Worm (Caenorhabditis elegans) whole organism, young adult: ENCODE data around the gene plpr-1.

Source experiments
- B0019.2 ChIP-seq: fragments of 200-800 bp; sonication (Bioruptor generic); conservative IDR thresholded peaks from 2 replicates; pipeline ENCODE4 v1.3.6; 2022; ENCODE audit warnings: missing genetic modification reagents, missing genetic modification characterization, missing compliant biosample characterization
- B0261.1 ChIP-seq: sonication (generic microtip); optimal IDR thresholded peaks from 2 replicates; lab custom pipeline; 2016; ENCODE audit warnings: mild to moderate bottlenecking, missing genetic modification characterization, moderate library complexity, missing compliant biosample characterization
- B0336.3 ChIP-seq: fragments of 200-800 bp; sonication (Bioruptor generic); IDR thresholded peaks from 2 replicates; pipeline ENCODE4 v1.3.6; 2022; ENCODE audit warnings: missing genetic modification characterization, missing compliant biosample characterization
- C06A6.2 ChIP-seq: fragments of 200-800 bp; sonication (Bioruptor generic); conservative IDR thresholded peaks from 2 replicates; pipeline ENCODE4 v1.3.6; 2022; ENCODE audit warnings: missing genetic modification characterization, missing compliant biosample characterization
- D2030.7 ChIP-seq: fragments of 200-800 bp; sonication (Bioruptor generic); IDR thresholded peaks from 2 replicates; pipeline ENCODE4 v1.3.6; 2022; ENCODE audit warnings: missing genetic modification reagents, missing genetic modification characterization, missing compliant biosample characterization
- F23B12.7 ChIP-seq: sonication (generic microtip); optimal IDR thresholded peaks from 2 replicates; lab custom pipeline; 2017; ENCODE audit warnings: missing genetic modification characterization, mild to moderate bottlenecking, missing compliant biosample characterization, antibody characterized with exemption, moderate library complexity; ENCODE audit not compliant: insufficient read depth
- F37B4.10 ChIP-seq: fragments of 200-800 bp; sonication (Bioruptor generic); IDR thresholded peaks from 2 replicates; pipeline ENCODE4 v1.3.6; 2022; ENCODE audit warnings: missing genetic modification characterization, missing compliant biosample characterization
- F52B5.7 ChIP-seq: sonication (generic microtip); optimal IDR thresholded peaks from 2 replicates; lab custom pipeline; 2016; ENCODE audit warnings: mild to moderate bottlenecking, missing genetic modification characterization, missing compliant biosample characterization
- F57C9.4 ChIP-seq: sonication (generic microtip); optimal IDR thresholded peaks from 2 replicates; lab custom pipeline; 2017; ENCODE audit warnings: mild to moderate bottlenecking, missing genetic modification characterization, missing compliant biosample characterization
- K12H6.12 ChIP-seq: fragments of 200-800 bp; sonication (Bioruptor generic); optimal IDR thresholded peaks from 2 replicates; lab custom pipeline; 2018; ENCODE audit warnings: mild to moderate bottlenecking, missing genetic modification characterization, missing compliant biosample characterization
- T26A5.8 ChIP-seq: sonication (generic microtip); optimal IDR thresholded peaks from 2 replicates; lab custom pipeline; 2016; ENCODE audit warnings: missing genetic modification characterization, missing compliant biosample characterization
- Y53F4B.3 ChIP-seq: fragments of 200-800 bp; sonication (Bioruptor generic); IDR thresholded peaks from 2 replicates; pipeline ENCODE4 v1.3.6; 2022; ENCODE audit warnings: missing genetic modification reagents, missing genetic modification characterization, missing compliant biosample characterization
- Y56A3A.18 ChIP-seq: fragments of 200-800 bp; sonication (Bioruptor generic); IDR thresholded peaks from 2 replicates; pipeline ENCODE4 v1.3.6; 2022; ENCODE audit warnings: missing genetic modification reagents, missing genetic modification characterization, missing compliant biosample characterization
- Y79H2A.3 ChIP-seq: fragments of 200-800 bp; sonication (Bioruptor generic); conservative IDR thresholded peaks from 2 replicates; pipeline ENCODE4 v1.3.6; 2022; ENCODE audit warnings: missing genetic modification reagents, missing genetic modification characterization, missing compliant biosample characterization
- aptf-3 ChIP-seq: fragments of 200-800 bp; sonication (Bioruptor generic); IDR thresholded peaks from 2 replicates; pipeline ENCODE4 v1.3.6; 2022; ENCODE audit warnings: missing genetic modification characterization, missing compliant biosample characterization
- atf-7 ChIP-seq: sonication (generic microtip); optimal IDR thresholded peaks from 2 replicates; lab custom pipeline; 2017; ENCODE audit warnings: mild to moderate bottlenecking, missing genetic modification characterization, missing compliant biosample characterization
- attf-5 ChIP-seq: fragments of 200-800 bp; sonication (Bioruptor generic); optimal IDR thresholded peaks from 2 replicates; lab custom pipeline; 2018; ENCODE audit warnings: mild to moderate bottlenecking, missing genetic modification characterization, missing compliant biosample characterization
- bed-1 ChIP-seq: fragments of 200-800 bp; sonication (Bioruptor generic); IDR thresholded peaks from 2 replicates; pipeline ENCODE4 v1.3.6; 2022; ENCODE audit warnings: missing genetic modification reagents, missing genetic modification characterization, missing compliant biosample characterization
- ccch-3 ChIP-seq: fragments of 200-800 bp; sonication (Bioruptor generic); optimal IDR thresholded peaks from 2 replicates; lab custom pipeline; 2018; ENCODE audit warnings: mild to moderate bottlenecking, missing genetic modification characterization, missing compliant biosample characterization
- cebp-1 ChIP-seq, 2 experiments: fragments of 200-800 bp in 1 of 2; sonication (Bioruptor generic) in 1 of 2; sonication (generic microtip) in 1 of 2; IDR thresholded peaks in 1 of 2; optimal IDR thresholded peaks in 1 of 2; 2 replicates each; pipeline versions ENCODE4 v1.3.6 to Lab custom; 2017 to 2022; ENCODE audit warnings: missing compliant biosample characterization in 2 of 2, missing genetic modification characterization in 2 of 2, mild to moderate bottlenecking in 1 of 2, missing genetic modification reagents in 1 of 2, moderate library complexity in 1 of 2
- cebp-2 ChIP-seq: fragments of 200-800 bp; sonication (Bioruptor generic); IDR thresholded peaks from 2 replicates; pipeline ENCODE4 v1.3.6; 2022; ENCODE audit warnings: missing genetic modification characterization, missing compliant biosample characterization
- ceh-40 ChIP-seq: fragments of 200-800 bp; sonication (Bioruptor generic); IDR thresholded peaks from 2 replicates; pipeline ENCODE4 v1.3.6; 2022; ENCODE audit warnings: missing genetic modification characterization, missing compliant biosample characterization
- ceh-58 ChIP-seq: fragments of 200-800 bp; sonication (Bioruptor generic); IDR thresholded peaks from 2 replicates; pipeline ENCODE4 v1.3.6; 2022; ENCODE audit warnings: missing genetic modification characterization, missing compliant biosample characterization
- dox-1 ChIP-seq: fragments of 200-800 bp; sonication (Bioruptor generic); IDR thresholded peaks from 2 replicates; pipeline ENCODE4 v1.3.6; 2022; ENCODE audit warnings: missing genetic modification reagents, missing genetic modification characterization, missing compliant biosample characterization
- dpff-1 ChIP-seq: sonication (generic microtip); optimal IDR thresholded peaks from 2 replicates; lab custom pipeline; 2017; ENCODE audit warnings: mild to moderate bottlenecking, missing genetic modification characterization, missing compliant biosample characterization
- dpl-1 ChIP-seq: fragments of 150-350 bp; optimal IDR thresholded peaks from 2 replicates; lab custom pipeline; 2014; ENCODE audit warnings: missing biosample characterization, missing genetic modification reagents, missing genetic modification characterization
- egl-18 ChIP-seq: fragments of 200-800 bp; sonication (Bioruptor generic); IDR thresholded peaks from 2 replicates; pipeline ENCODE4 v1.3.6; 2022; ENCODE audit warnings: missing genetic modification reagents, missing genetic modification characterization, missing compliant biosample characterization
- egl-44 ChIP-seq: fragments of 200-800 bp; sonication (Bioruptor generic); IDR thresholded peaks from 2 replicates; pipeline ENCODE4 v1.3.6; 2022; ENCODE audit warnings: missing genetic modification reagents, missing genetic modification characterization, missing compliant biosample characterization
- egrh-3 ChIP-seq: fragments of 200-800 bp; sonication (Bioruptor generic); IDR thresholded peaks from 2 replicates; pipeline ENCODE4 v1.3.6; 2022; ENCODE audit warnings: missing genetic modification reagents, missing genetic modification characterization, missing compliant biosample characterization
- ekl-4 ChIP-seq: fragments of 200-800 bp; sonication (Bioruptor generic); IDR thresholded peaks from 2 replicates; pipeline ENCODE4 v1.3.6; 2022; ENCODE audit warnings: missing genetic modification reagents, missing genetic modification characterization, missing compliant biosample characterization
- fkh-3 ChIP-seq: sonication (generic microtip); optimal IDR thresholded peaks from 2 replicates; lab custom pipeline; 2016; ENCODE audit warnings: mild to moderate bottlenecking, missing genetic modification characterization, missing compliant biosample characterization
- lag-1 ChIP-seq: fragments of 200-800 bp; sonication (Bioruptor generic); IDR thresholded peaks from 2 replicates; pipeline ENCODE4 v1.3.6; 2022; ENCODE audit warnings: missing genetic modification reagents, missing genetic modification characterization, missing compliant biosample characterization
- lsl-1 ChIP-seq: fragments of 200-800 bp; sonication (Bioruptor generic); optimal IDR thresholded peaks from 2 replicates; lab custom pipeline; 2018; ENCODE audit warnings: mild to moderate bottlenecking, missing genetic modification characterization, moderate library complexity, missing compliant biosample characterization
- madf-3 ChIP-seq: fragments of 200-800 bp; sonication (Bioruptor generic); IDR thresholded peaks from 2 replicates; pipeline ENCODE4 v1.3.6; 2022; ENCODE audit warnings: missing genetic modification reagents, missing genetic modification characterization, missing compliant biosample characterization
- madf-6 ChIP-seq: fragments of 200-800 bp; sonication (Bioruptor generic); IDR thresholded peaks from 2 replicates; pipeline ENCODE4 v1.3.6; 2022; ENCODE audit warnings: missing genetic modification reagents, missing genetic modification characterization, missing compliant biosample characterization
- madf-8 ChIP-seq: fragments of 200-800 bp; sonication (Bioruptor generic); conservative IDR thresholded peaks from 2 replicates; pipeline ENCODE4 v1.3.6; 2022; ENCODE audit warnings: missing genetic modification reagents, missing genetic modification characterization, missing compliant biosample characterization
- mcd-1 ChIP-seq: fragments of 200-800 bp; sonication (Bioruptor generic); IDR thresholded peaks from 2 replicates; pipeline ENCODE4 v1.3.6; 2022; ENCODE audit warnings: missing genetic modification reagents, missing genetic modification characterization, missing compliant biosample characterization
- mes-4 ChIP-seq: sonication (generic microtip); optimal IDR thresholded peaks from 2 replicates; lab custom pipeline; 2016; ENCODE audit warnings: missing genotype, missing genetic modification characterization, missing compliant biosample characterization
- nfyb-1 ChIP-seq: fragments of 200-800 bp; sonication (Bioruptor generic); IDR thresholded peaks from 2 replicates; pipeline ENCODE4 v1.3.6; 2022; ENCODE audit warnings: missing genetic modification reagents, missing genetic modification characterization, missing compliant biosample characterization
- rcor-1 ChIP-seq: fragments of 200-800 bp; sonication (Bioruptor generic); IDR thresholded peaks from 2 replicates; pipeline ENCODE4 v1.3.6; 2022; ENCODE audit warnings: missing genetic modification reagents, missing genetic modification characterization, missing compliant biosample characterization
- rec-8 ChIP-seq, 2 experiments: sonication (generic microtip); optimal IDR thresholded peaks; 2 replicates each; lab custom pipeline; 2016; ENCODE audit warnings: mild to moderate bottlenecking in 2 of 2, missing genetic modification characterization in 2 of 2, missing genetic modification reagents in 2 of 2, missing genotype in 2 of 2, missing biosample characterization in 1 of 2, missing compliant biosample characterization in 1 of 2, moderate library complexity in 1 of 2
- repo-1 ChIP-seq: sonication (generic microtip); optimal IDR thresholded peaks from 2 replicates; lab custom pipeline; 2017; ENCODE audit warnings: mild to moderate bottlenecking, missing genetic modification characterization, missing compliant biosample characterization
- sdz-38 ChIP-seq: sonication (generic microtip); optimal IDR thresholded peaks from 2 replicates; lab custom pipeline; 2016; ENCODE audit warnings: missing genotype, missing genetic modification characterization, missing compliant biosample characterization
- snpc-3.4 ChIP-seq: sonication (generic microtip); optimal IDR thresholded peaks from 2 replicates; lab custom pipeline; 2017; ENCODE audit warnings: missing genetic modification characterization, mild to moderate bottlenecking, missing compliant biosample characterization, antibody characterized with exemption, moderate library complexity, missing genotype, missing genetic modification reagents
- sptf-2 ChIP-seq: fragments of 200-800 bp; sonication (Bioruptor generic); optimal IDR thresholded peaks from 2 replicates; lab custom pipeline; 2018; ENCODE audit warnings: mild to moderate bottlenecking, missing genetic modification characterization, missing compliant biosample characterization
- tlf-1 ChIP-seq: fragments of 200-800 bp; sonication (Bioruptor generic); optimal IDR thresholded peaks from 2 replicates; lab custom pipeline; 2018; ENCODE audit warnings: mild to moderate bottlenecking, missing genetic modification characterization, missing compliant biosample characterization
- xnd-1 ChIP-seq: sonication (generic microtip); optimal IDR thresholded peaks from 2 replicates; lab custom pipeline; 2016; ENCODE audit warnings: missing genotype, missing genetic modification reagents, missing genetic modification characterization, missing compliant biosample characterization
- zfh-2 ChIP-seq: fragments of 200-800 bp; sonication (Bioruptor generic); conservative IDR thresholded peaks from 2 replicates; pipeline ENCODE4 v1.3.6; 2022; ENCODE audit warnings: missing genetic modification reagents, missing genetic modification characterization, missing compliant biosample characterization
- ztf-26 ChIP-seq: sonication (generic microtip); optimal IDR thresholded peaks from 2 replicates; lab custom pipeline; 2017; ENCODE audit warnings: missing genetic modification characterization, missing compliant biosample characterization
- ztf-28 ChIP-seq: fragments of 200-800 bp; sonication (Bioruptor generic); IDR thresholded peaks from 2 replicates; pipeline ENCODE4 v1.3.6; 2022; ENCODE audit warnings: missing genetic modification reagents, missing genetic modification characterization, missing compliant biosample characterization

plpr-1 gene

DNA sequence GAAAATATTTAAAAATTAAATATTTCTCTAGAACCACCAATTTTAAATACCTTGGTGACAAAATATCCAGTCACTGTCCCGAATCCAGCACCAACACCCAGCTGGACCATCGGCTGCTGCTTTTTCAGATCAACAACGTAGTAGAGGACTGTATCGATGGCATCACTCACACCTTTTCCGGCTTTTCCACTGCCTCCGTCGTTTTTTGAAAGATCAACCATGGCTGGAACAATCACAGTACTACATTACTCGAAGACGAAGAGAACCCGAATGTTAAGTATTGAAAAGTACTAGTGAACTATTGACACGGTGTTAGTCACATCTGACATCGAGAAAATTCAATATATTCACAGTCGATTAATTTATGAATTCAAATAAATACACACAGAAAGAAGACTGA, 15.0 kb downstream of the plpr-1 start, which contains the start of gene fndc-1 (continued):
- TF ChIP-seq cebp-1 (GFP tag; IDR thresholded peaks at IDR 0.05; lab: Robert Waterston, UW) = no peak
- TF ChIP-seq cebp-1 (tag; optimal IDR thresholded peaks at IDR 0.05; lab: Kevin White, UChicago) = peak; percentile 33
- TF ChIP-seq aptf-3 = no peak
- no peak for TF ChIP-seq F23B12.7
- TF ChIP-seq ztf-28 (GFP tag; lab: Robert Waterston, UW) = no peak
- no peak for TF ChIP-seq Y56A3A.18
- TF ChIP-seq Y79H2A.3 (GFP tag; lab: Robert Waterston, UW) = no peak
- no peak for TF ChIP-seq dpl-1 (GFP tag; lab: Kevin White, UChicago)
- TF ChIP-seq lag-1 (GFP tag; lab: Robert Waterston, UW) = peak; percentile 9; the same call in 1 of the 2 replicates
- no peak for TF ChIP-seq fkh-3
- peak; percentile 65; the same call in 1 of the 2 replicates for TF ChIP-seq madf-6
- no peak for TF ChIP-seq bed-1 (GFP tag; lab: Robert Waterston, UW)
- TF ChIP-seq ceh-58 (GFP tag; lab: Robert Waterston, UW) = no peak
- TF ChIP-seq cebp-2 = no peak
- no peak for TF ChIP-seq B0019.2
- peak; percentile 14; the same call in 1 of the 2 replicates for TF ChIP-seq madf-8 (GFP tag; lab: Robert Waterston, UW)
- no peak for TF ChIP-seq egrh-3
- no peak for TF ChIP-seq ztf-26 (tag; lab: Kevin White, UChicago)
- TF ChIP-seq C06A6.2 (GFP tag; lab: Robert Waterston, UW) = no peak
- no peak for TF ChIP-seq dpff-1 (tag; lab: Kevin White, UChicago)
- TF ChIP-seq sptf-2 (GFP tag; lab: Kevin White, UChicago) = no peak
- no peak for TF ChIP-seq tlf-1 (GFP tag; lab: Kevin White, UChicago)
- TF ChIP-seq zfh-2 = no peak
- no peak for TF ChIP-seq repo-1 (tag; lab: Kevin White, UChicago)
- peak; percentile 53; the same call in 1 of the 2 replicates for TF ChIP-seq B0336.3 (GFP tag; lab: Robert Waterston, UW)
- TF ChIP-seq D2030.7 = no peak
- peak; percentile 13 for TF ChIP-seq xnd-1 (tag; lab: Kevin White, UChicago)
- TF ChIP-seq mes-4 = no peak
- TF ChIP-seq egl-18 (GFP tag; lab: Robert Waterston, UW) = no peak
- peak; percentile 57 for TF ChIP-seq madf-3 (GFP tag; lab: Robert Waterston, UW)
- no peak for TF ChIP-seq ceh-40 (GFP tag; lab: Robert Waterston, UW)
- TF ChIP-seq K12H6.12 = no peak
- no peak for TF ChIP-seq rcor-1
- peak; percentile 37; the same call in 1 of the 2 replicates for TF ChIP-seq mcd-1
- no peak for TF ChIP-seq F37B4.10 (GFP tag; lab: Robert Waterston, UW)
- TF ChIP-seq dox-1 (GFP tag; lab: Robert Waterston, UW) = no peak
- TF ChIP-seq ccch-3 (GFP tag; lab: Kevin White, UChicago) = no peak
- no peak for TF ChIP-seq rec-8 (tag; optimal IDR thresholded peaks at IDR 0.05; lab: Kevin White, UChicago)
- TF ChIP-seq nfyb-1 (GFP tag; lab: Robert Waterston, UW) = no peak
- TF ChIP-seq F57C9.4 (tag; lab: Kevin White, UChicago) = no peak
- TF ChIP-seq T26A5.8 = no peak
- no peak for TF ChIP-seq B0261.1 (tag; lab: Kevin White, UChicago)
- TF ChIP-seq atf-7 (tag; lab: Kevin White, UChicago) = peak; percentile 23
- TF ChIP-seq egl-44 (GFP tag; lab: Robert Waterston, UW) = no peak
- 0 out of 2 replicates have a peak, but pooled peaks have one; percentile 12 for TF ChIP-seq ekl-4 (GFP tag; lab: Robert Waterston, UW)
- TF ChIP-seq sdz-38 (tag; lab: Kevin White, UChicago) = no peak
- no peak for TF ChIP-seq snpc-3.4 (tag; lab: Kevin White, UChicago)
- TF ChIP-seq F52B5.7 (tag; lab: Kevin White, UChicago) = no peak
- TF ChIP-seq attf-5 (GFP tag; lab: Kevin White, UChicago) = no peak
- no peak for TF ChIP-seq Y53F4B.3 (GFP tag; lab: Robert Waterston, UW)
- TF ChIP-seq lsl-1 (GFP tag; lab: Kevin White, UChicago) = no peak
